Fruit fly (Drosophila melanogaster): ENCODE measurements around the gene Esp.

Esp gene

DNA sequence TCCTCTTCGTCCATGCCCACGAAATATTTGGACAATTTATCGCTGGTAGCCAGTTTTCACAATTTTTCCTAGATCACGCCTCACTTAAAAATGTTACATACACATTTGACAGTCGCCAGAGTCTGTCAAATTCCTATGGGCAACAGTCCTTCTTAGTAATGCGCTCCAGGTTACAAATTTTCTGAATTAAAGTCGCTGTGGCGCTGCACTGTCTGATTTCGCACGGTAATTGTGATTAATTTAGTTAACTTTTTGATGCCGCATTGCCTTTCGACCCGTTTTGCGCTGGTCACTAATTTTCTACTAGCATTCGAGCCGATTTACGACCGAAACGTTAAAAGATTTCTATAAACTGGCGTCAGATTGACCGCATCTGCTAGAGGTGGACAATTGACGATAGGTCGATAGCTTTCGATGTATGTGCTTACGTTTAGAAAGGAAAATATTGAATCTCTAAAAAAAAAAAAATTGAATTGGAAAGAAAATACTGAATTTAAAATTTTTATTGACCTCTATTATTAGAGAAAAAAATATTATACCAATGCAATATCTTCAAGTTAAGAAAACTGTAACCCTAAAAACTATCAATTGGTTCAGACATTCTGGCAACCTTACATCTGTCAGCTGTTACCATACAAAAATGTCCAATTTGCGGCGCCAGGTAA lies 28.0 kb upstream of the Esp start, which contains the start of the genes lili and CG34150 (continued):
- TF ChIP-seq zfh1 (GFP tag; IDR thresholded peaks at IDR 0.05) (peak; percentile 74; the same call in 2 of the 3 replicates), Nf-YA (GFP tag; IDR thresholded peaks at IDR 0.05) (peak; percentile 50; the same call in 1 of the 2 replicates), HLHmδ (GFP tag; optimal IDR thresholded peaks at IDR 0.05) (no peak), Sin3A (optimal IDR thresholded peaks at IDR 0.05) (peak; percentile 43), H15 (GFP tag; IDR thresholded peaks at IDR 0.05) (peak; percentile 66; the same call in 2 of the 3 replicates), NFAT (GFP tag; IDR thresholded peaks at IDR 0.05) (peak; percentile 54; the same call in 1 of the 2 replicates), CG9215 (GFP tag; IDR thresholded peaks at IDR 0.05) (peak; percentile 73), Stat92E (GFP tag; optimal IDR thresholded peaks at IDR 0.05) (no peak), CG10543 (GFP tag; optimal IDR thresholded peaks at IDR 0.05) (peak; percentile 71), CG11695 (GFP tag; IDR thresholded peaks at IDR 0.05) (no peak), ttk (GFP tag; IDR thresholded peaks at IDR 0.05) (0 out of 2 replicates have a peak, but pooled peaks have one; percentile 47), corto (GFP tag; optimal IDR thresholded peaks at IDR 0.05) (no peak), stwl (tag; optimal IDR thresholded peaks at IDR 0.05) (peak; percentile 75), CG3995 (GFP tag; optimal IDR thresholded peaks at IDR 0.05) (peak; percentile 23), CG18476 (GFP tag; optimal IDR thresholded peaks at IDR 0.05) (peak; percentile 57), Gug (GFP tag; IDR thresholded peaks at IDR 0.05) (peak; percentile 57; the same call in 3 of the 4 replicates), CG8924 (tag; optimal IDR thresholded peaks at IDR 0.05) (peak; percentile 75), Meics (GFP tag; optimal IDR thresholded peaks at IDR 0.05) (peak; percentile 52), Dp (GFP tag; optimal IDR thresholded peaks at IDR 0.05) (peak; percentile 67), D (optimal IDR thresholded peaks at IDR 0.05) (no peak), D (GFP tag; optimal IDR thresholded peaks at IDR 0.05) (no peak), CG8388 (GFP tag; optimal IDR thresholded peaks at IDR 0.05) (peak; percentile 55), Dek (tag; optimal IDR thresholded peaks at IDR 0.05) (peak; percentile 62), esg (GFP tag; conservative IDR thresholded peaks at IDR 0.05) (peak; percentile 64), CG18619 (GFP tag; optimal IDR thresholded peaks at IDR 0.05) (peak; percentile 42), kni (GFP tag; optimal IDR thresholded peaks at IDR 0.05) (peak; percentile 2), CG14860 (GFP tag; IDR thresholded peaks at IDR 0.05; ENCODE audit: partially characterized antibody) (peak; percentile 70; the same call in 2 of the 3 replicates), CG2129 (GFP tag; IDR thresholded peaks at IDR 0.05; ENCODE audit: partially characterized antibody) (peak; percentile 41; the same call in 1 of the 2 replicates), CG12391 (tag; optimal IDR thresholded peaks at IDR 0.05) (peak; percentile 93), CG3281 (GFP tag; optimal IDR thresholded peaks at IDR 0.05) (peak; percentile 67), CG16813 (GFP tag; IDR thresholded peaks at IDR 0.05; ENCODE audit: partially characterized antibody) (peak; percentile 78), Dref (GFP tag; IDR thresholded peaks at IDR 0.05) (peak; percentile 74), CG10431 (GFP tag; optimal IDR thresholded peaks at IDR 0.05) (peak; percentile 30), so (GFP tag; IDR thresholded peaks at IDR 0.05) (no peak), MTF-1 (GFP tag; optimal IDR thresholded peaks at IDR 0.05; ENCODE audit: borderline replicate concordance) (no peak), tin (GFP tag; optimal IDR thresholded peaks at IDR 0.05) (peak; percentile 77), salm (tag; optimal IDR thresholded peaks at IDR 0.05) (no peak), CG4424 (GFP tag; optimal IDR thresholded peaks at IDR 0.05) (peak; percentile 78), sob (GFP tag; IDR thresholded peaks at IDR 0.05) (peak; percentile 86), Oli (tag; optimal IDR thresholded peaks at IDR 0.05) (peak; percentile 50), ara (GFP tag; IDR thresholded peaks at IDR 0.05) (peak; percentile 46; the same call in 1 of the 2 replicates), slou (GFP tag; optimal IDR thresholded peaks at IDR 0.05) (peak; percentile 48), CG30020 (tag; optimal IDR thresholded peaks at IDR 0.05) (peak; percentile 70), ranshi (GFP tag; IDR thresholded peaks at IDR 0.05) (peak; percentile 55; the same call in 1 of the 2 replicates), amos (GFP tag; IDR thresholded peaks at IDR 0.05; ENCODE audit: partially characterized antibody) (peak; percentile 79), Six4 (GFP tag; optimal IDR thresholded peaks at IDR 0.05) (peak; percentile 77), cwo (GFP tag; optimal IDR thresholded peaks at IDR 0.05) (peak; percentile 40), sd (tag; optimal IDR thresholded peaks at IDR 0.05) (peak; percentile 65), Ravus (GFP tag; IDR thresholded peaks at IDR 0.05) (no peak)
